Worm (Caenorhabditis elegans): ENCODE results near the gene gfl-1.

- peak; percentile 46 for TF ChIP-seq nhr-76 (tag; optimal IDR thresholded peaks at IDR 0.05)
- peak in 2 of 3 experiments; percentile 39 to 49 for TF ChIP-seq dpl-1 (GFP tag; optimal IDR thresholded peaks at IDR 0.05)
- no peak for TF ChIP-seq nhr-237 (tag; optimal IDR thresholded peaks at IDR 0.05)
- no peak for TF ChIP-seq zag-1 (tag; optimal IDR thresholded peaks at IDR 0.05)
- TF ChIP-seq pqm-1 (tag; optimal IDR thresholded peaks at IDR 0.05): no peak
- no peak for TF ChIP-seq ces-1 (GFP tag; optimal IDR thresholded peaks at IDR 0.05)
- TF ChIP-seq lin-13 (GFP tag; optimal IDR thresholded peaks at IDR 0.05): peak; percentile 45
- peak; percentile 41 for TF ChIP-seq skn-1 (tag; optimal IDR thresholded peaks at IDR 0.05)
- TF ChIP-seq nhr-28 (tag; optimal IDR thresholded peaks at IDR 0.05): no peak
- peak; percentile 46 for TF ChIP-seq nhr-77 (tag; optimal IDR thresholded peaks at IDR 0.05)
Measured at ce11 chrIV:11474067-11474466, 47.0 kb upstream of the gfl-1 start.
